Fruit fly (Drosophila melanogaster) whole organism, prepupa: Measurements from ENCODE around the gene Alh.

Source experiments
- Blimp-1 ChIP-seq: fragments of 200-800 bp; sonication (Bioruptor generic); optimal IDR thresholded peaks from 3 replicates; lab custom pipeline; 2017; ENCODE audit warnings: missing biosample characterization, missing genetic modification characterization, mild to moderate bottlenecking, moderate library complexity, missing genetic modification reagents
- CG10631 ChIP-seq: fragments of 200-800 bp; sonication (Bioruptor generic); optimal IDR thresholded peaks from 2 replicates; lab custom pipeline; 2016; ENCODE audit warnings: missing biosample characterization, missing genetic modification characterization
- CG10669 ChIP-seq: fragments of 200-800 bp; sonication (Bioruptor generic); optimal IDR thresholded peaks from 3 replicates; lab custom pipeline; 2018; ENCODE audit warnings: missing biosample characterization, mild to moderate bottlenecking, missing genetic modification characterization, moderate library complexity
- CG11762 ChIP-seq: fragments of 200-800 bp; sonication (Bioruptor generic); optimal IDR thresholded peaks from 3 replicates; lab custom pipeline; 2016; ENCODE audit warnings: missing biosample characterization, missing genetic modification characterization; ENCODE audit not compliant: insufficient read depth
- CG11902 ChIP-seq: fragments of 200-800 bp; sonication (Bioruptor generic); optimal IDR thresholded peaks from 3 replicates; lab custom pipeline; 2016; ENCODE audit warnings: missing biosample characterization, missing genetic modification characterization
- CG15336 ChIP-seq: fragments of 200-800 bp; sonication (Bioruptor generic); IDR thresholded peaks from 2 replicates; pipeline ENCODE4 v1.3.6; 2022; ENCODE audit warnings: missing biosample characterization, missing genetic modification characterization
- CG3032 ChIP-seq: fragments of 200-800 bp; optimal IDR thresholded peaks from 2 replicates; lab custom pipeline; 2019; ENCODE audit warnings: missing biosample characterization, mild to moderate bottlenecking, missing genetic modification characterization, moderate library complexity
- CG34406 ChIP-seq: fragments of 200-800 bp; sonication (Bioruptor generic); optimal IDR thresholded peaks from 3 replicates; lab custom pipeline; 2016; ENCODE audit warnings: missing biosample characterization, missing genetic modification characterization
- CG3919 ChIP-seq: fragments of 200-800 bp; sonication (Bioruptor generic); optimal IDR thresholded peaks from 3 replicates; lab custom pipeline; 2016; ENCODE audit warnings: missing biosample characterization, missing genetic modification characterization
- CG4318 ChIP-seq: fragments of 200-800 bp; sonication (Bioruptor generic); optimal IDR thresholded peaks from 3 replicates; lab custom pipeline; 2017; ENCODE audit warnings: missing biosample characterization, mild to moderate bottlenecking, missing genetic modification characterization
- CG6163 ChIP-seq: fragments of 200-800 bp; sonication (Bioruptor generic); IDR thresholded peaks from 3 replicates; pipeline ENCODE4 v1.3.6; 2022; ENCODE audit warnings: missing biosample characterization, missing genetic modification characterization
- CG6276 ChIP-seq: fragments of 200-800 bp; sonication (Bioruptor generic); optimal IDR thresholded peaks from 2 replicates; lab custom pipeline; 2017; ENCODE audit warnings: missing biosample characterization, mild to moderate bottlenecking, missing genetic modification characterization
- CG6808 ChIP-seq: fragments of 200-800 bp; sonication (Bioruptor generic); optimal IDR thresholded peaks from 3 replicates; lab custom pipeline; 2017; ENCODE audit warnings: missing biosample characterization, missing genetic modification characterization, mild to moderate bottlenecking, moderate library complexity, missing genetic modification reagents
- CG6854 ChIP-seq: fragments of 200-800 bp; sonication (Bioruptor generic); optimal IDR thresholded peaks from 2 replicates; lab custom pipeline; 2017; ENCODE audit warnings: missing biosample characterization, mild to moderate bottlenecking, missing genetic modification characterization
- CG8119 ChIP-seq: fragments of 200-800 bp; sonication (Bioruptor generic); IDR thresholded peaks from 3 replicates; pipeline ENCODE4 v1.3.6; 2022; ENCODE audit warnings: missing biosample characterization, missing genetic modification characterization
- CG8632 ChIP-seq: fragments of 200-800 bp; sonication (Bioruptor generic); optimal IDR thresholded peaks from 3 replicates; lab custom pipeline; 2016; ENCODE audit warnings: missing biosample characterization, missing genetic modification characterization
- CG9139 ChIP-seq: fragments of 200-800 bp; sonication (Bioruptor generic); optimal IDR thresholded peaks from 3 replicates; lab custom pipeline; 2017; ENCODE audit warnings: missing biosample characterization, mild to moderate bottlenecking, missing genetic modification characterization
- Eip75B ChIP-seq: fragments of 200-800 bp; sonication (Bioruptor generic); optimal IDR thresholded peaks from 3 replicates; lab custom pipeline; 2016; ENCODE audit warnings: missing biosample characterization, missing genetic modification characterization
- Eip78C ChIP-seq: fragments of 200-800 bp; sonication (Bioruptor generic); peaks from one replicate; lab custom pipeline; 2016; ENCODE audit warnings: missing biosample characterization, missing genetic modification characterization
- Eip93F ChIP-seq: fragments of 200-800 bp; sonication (Bioruptor generic); optimal IDR thresholded peaks from 2 replicates; lab custom pipeline; 2016; ENCODE audit warnings: missing biosample characterization, mild to moderate bottlenecking, missing genetic modification characterization
- Gug ChIP-seq: fragments of 200-800 bp; sonication (Bioruptor generic); IDR thresholded peaks from 2 replicates; pipeline ENCODE4 v1.3.6; 2022; ENCODE audit warnings: missing biosample characterization, missing genetic modification characterization
- Hr38 ChIP-seq: sonication (Bioruptor generic); optimal IDR thresholded peaks from 2 replicates; lab custom pipeline; 2016; ENCODE audit warnings: missing biosample characterization, missing genetic modification characterization
- Hr39 ChIP-seq: fragments of 200-800 bp; sonication (Bioruptor generic); optimal IDR thresholded peaks from 2 replicates; lab custom pipeline; 2016; ENCODE audit warnings: missing biosample characterization, missing genetic modification characterization
- Hr4 ChIP-seq: fragments of 200-800 bp; sonication (Bioruptor generic); optimal IDR thresholded peaks from 3 replicates; lab custom pipeline; 2016; ENCODE audit warnings: missing biosample characterization, missing genetic modification characterization
- Lpt ChIP-seq: fragments of 200-800 bp; sonication (Bioruptor generic); optimal IDR thresholded peaks from 3 replicates; lab custom pipeline; 2016; ENCODE audit warnings: missing biosample characterization, missing genetic modification characterization
- Met ChIP-seq: fragments of 200-800 bp; sonication (Bioruptor generic); optimal IDR thresholded peaks from 3 replicates; lab custom pipeline; 2016; ENCODE audit warnings: missing biosample characterization, missing genetic modification characterization
- Smox ChIP-seq: fragments of 200-800 bp; sonication (Bioruptor generic); optimal IDR thresholded peaks from 3 replicates; lab custom pipeline; 2016; ENCODE audit warnings: missing biosample characterization, missing genetic modification characterization
- Sox102F ChIP-seq: fragments of 200-800 bp; sonication (Bioruptor generic); optimal IDR thresholded peaks from 2 replicates; lab custom pipeline; 2016; ENCODE audit warnings: missing biosample characterization, mild to moderate bottlenecking, missing genetic modification characterization
- acj6 ChIP-seq: fragments of 200-800 bp; sonication (Bioruptor generic); optimal IDR thresholded peaks from 3 replicates; lab custom pipeline; 2016; ENCODE audit warnings: missing biosample characterization, missing genetic modification characterization
- dsx ChIP-seq: fragments of 200-800 bp; optimal IDR thresholded peaks from 3 replicates; lab custom pipeline; 2019; ENCODE audit warnings: missing biosample characterization, mild to moderate bottlenecking, missing genetic modification characterization, moderate library complexity; ENCODE audit not compliant: poor library complexity, severe bottlenecking
- eg ChIP-seq: fragments of 200-800 bp; sonication (Bioruptor generic); IDR thresholded peaks from 3 replicates; pipeline ENCODE4 v1.3.6; 2022; ENCODE audit warnings: missing biosample characterization, missing genetic modification characterization
- esn ChIP-seq: fragments of 200-800 bp; sonication (Bioruptor generic); optimal IDR thresholded peaks from 2 replicates; lab custom pipeline; 2016; ENCODE audit warnings: missing biosample characterization, mild to moderate bottlenecking, missing genetic modification characterization, moderate library complexity
- fd59A ChIP-seq: fragments of 200-800 bp; sonication (Bioruptor generic); optimal IDR thresholded peaks from 2 replicates; lab custom pipeline; 2017; ENCODE audit warnings: missing biosample characterization, mild to moderate bottlenecking, missing genetic modification characterization, missing genetic modification reagents
- fd85E ChIP-seq: fragments of 200-800 bp; sonication (Bioruptor generic); optimal IDR thresholded peaks from 3 replicates; lab custom pipeline; 2016; ENCODE audit warnings: missing biosample characterization, missing genetic modification characterization
- lz ChIP-seq: fragments of 200-800 bp; sonication (Bioruptor generic); optimal IDR thresholded peaks from 3 replicates; lab custom pipeline; 2016; ENCODE audit warnings: missing biosample characterization, missing genetic modification characterization
- net ChIP-seq: fragments of 200-800 bp; sonication (Bioruptor generic); optimal IDR thresholded peaks from 3 replicates; lab custom pipeline; 2016; ENCODE audit warnings: missing biosample characterization, missing genetic modification characterization
- pdm3 ChIP-seq: fragments of 200-800 bp; sonication (Bioruptor generic); optimal IDR thresholded peaks from 3 replicates; lab custom pipeline; 2016; ENCODE audit warnings: missing biosample characterization, missing genetic modification characterization
- spab ChIP-seq: fragments of 200-800 bp; sonication (Bioruptor generic); optimal IDR thresholded peaks from 2 replicates; lab custom pipeline; 2017; ENCODE audit warnings: missing biosample characterization, mild to moderate bottlenecking, missing genetic modification characterization, missing genetic modification reagents
- ss ChIP-seq, 2 experiments: fragments of 200-800 bp; sonication (Bioruptor generic); optimal IDR thresholded peaks; 2 replicates in 1 of 2; 3 replicates in 1 of 2; lab custom pipeline; 2017 to 2018; ENCODE audit warnings: mild to moderate bottlenecking in 2 of 2, missing biosample characterization in 2 of 2, missing genetic modification characterization in 2 of 2, moderate library complexity in 1 of 2
- svp ChIP-seq: fragments of 200-800 bp; sonication (Bioruptor generic); peaks from one replicate; lab custom pipeline; 2016; ENCODE audit warnings: missing biosample characterization, missing genetic modification characterization
- topi ChIP-seq: fragments of 200-800 bp; sonication (Bioruptor generic); optimal IDR thresholded peaks from 3 replicates; lab custom pipeline; 2016; ENCODE audit warnings: missing biosample characterization, missing genetic modification characterization

Alh gene

DNA sequence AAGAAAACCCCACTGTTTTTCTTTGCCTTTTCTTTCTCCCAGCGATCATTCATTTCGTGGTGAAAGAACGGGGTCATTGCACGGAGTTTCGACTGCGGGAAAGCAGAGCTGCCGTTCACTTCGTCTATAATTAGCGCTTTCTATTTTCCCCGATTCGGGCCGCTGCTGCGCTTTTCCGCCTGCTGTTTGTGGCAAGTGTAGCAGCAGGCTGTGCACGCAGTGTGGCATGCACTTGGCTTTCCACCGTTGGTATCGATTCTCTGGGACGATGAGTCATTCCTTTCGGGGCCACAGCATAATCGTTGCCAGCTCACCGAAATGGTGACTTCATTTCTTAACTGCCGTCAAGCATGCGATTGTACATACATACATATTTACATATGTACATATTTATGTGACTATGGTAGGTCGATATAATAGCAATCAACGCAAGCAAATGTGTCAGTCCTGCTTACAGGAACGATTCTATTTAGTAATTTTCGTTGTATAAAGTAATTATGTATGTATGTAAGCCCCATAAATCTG lies 35.1 kb downstream of the Alh start:
- TF ChIP-seq ss (GFP tag; optimal IDR thresholded peaks at IDR 0.05; lab: Kevin White, UChicago) (peak; percentile 3 to 87), Eip78C (GFP tag; lab: Kevin White, UChicago) (peak; percentile 58), Smox (no peak), CG8119 (GFP tag; lab: Robert Waterston, UW) (0 out of 3 replicates have a peak, but pooled peaks have one; percentile 12), Sox102F (GFP tag; lab: Kevin White, UChicago) (no peak), fd85E (GFP tag; lab: Kevin White, UChicago) (no peak), eg (GFP tag; lab: Robert Waterston, UW) (peak; percentile 47; the same call in 2 of the 3 replicates), esn (GFP tag; lab: Kevin White, UChicago) (no peak), CG4318 (GFP tag; lab: Kevin White, UChicago) (no peak), CG6854 (GFP tag; lab: Kevin White, UChicago) (no peak), svp (peak; percentile 57), Hr4 (GFP tag; lab: Kevin White, UChicago) (no peak), Gug (GFP tag; lab: Robert Waterston, UW) (no peak), Eip75B (GFP tag; lab: Kevin White, UChicago) (no peak), dsx (GFP tag; lab: Kevin White, UChicago) (no peak), Lpt (GFP tag; lab: Kevin White, UChicago) (peak; percentile 21), CG15336 (GFP tag; lab: Robert Waterston, UW) (peak; percentile 5; the same call in 1 of the 2 replicates)

DNA sequence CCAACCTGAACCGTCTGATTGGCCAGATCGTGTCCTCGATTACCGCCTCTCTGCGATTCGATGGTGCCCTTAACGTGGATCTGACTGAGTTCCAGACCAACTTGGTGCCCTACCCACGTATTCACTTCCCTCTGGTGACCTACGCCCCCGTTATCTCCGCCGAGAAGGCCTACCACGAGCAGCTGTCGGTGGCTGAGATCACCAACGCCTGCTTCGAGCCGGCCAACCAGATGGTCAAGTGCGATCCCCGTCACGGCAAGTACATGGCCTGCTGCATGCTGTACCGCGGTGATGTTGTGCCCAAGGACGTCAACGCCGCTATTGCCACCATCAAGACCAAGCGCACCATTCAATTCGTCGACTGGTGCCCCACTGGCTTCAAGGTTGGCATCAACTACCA lies 36.1 kb downstream of the Alh start:
- TF ChIP-seq acj6 (no peak), svp (peak; percentile 79)

dm6 chr3R:7087201-7087505 lies 36.8 kb downstream of the Alh start:
- no peak for TF ChIP-seq CG6163 (GFP tag; lab: Robert Waterston, UW)
- TF ChIP-seq svp = no peak
- TF ChIP-seq CG3032 (tag; lab: Kevin White, UChicago) = no peak
- no peak for TF ChIP-seq net (GFP tag; lab: Kevin White, UChicago)
- TF ChIP-seq CG6276 (GFP tag; lab: Kevin White, UChicago) = no peak
- TF ChIP-seq esn (GFP tag; lab: Kevin White, UChicago) = no peak
- no peak for TF ChIP-seq CG10631 (GFP tag; lab: Kevin White, UChicago)
- no peak for TF ChIP-seq CG34406
- no peak for TF ChIP-seq Hr38 (GFP tag; lab: Kevin White, UChicago)
- TF ChIP-seq dsx (GFP tag; lab: Kevin White, UChicago) = no peak
- no peak for TF ChIP-seq topi
- no peak for TF ChIP-seq pdm3 (GFP tag; lab: Kevin White, UChicago)
- TF ChIP-seq lz = no peak
- no peak for TF ChIP-seq acj6
- no peak for TF ChIP-seq Eip93F (GFP tag; lab: Kevin White, UChicago)
- TF ChIP-seq ss (GFP tag; optimal IDR thresholded peaks at IDR 0.05; lab: Kevin White, UChicago) = no peak
- no peak for TF ChIP-seq eg (GFP tag; lab: Robert Waterston, UW)
- no peak for TF ChIP-seq CG9139 (GFP tag; lab: Kevin White, UChicago)
- TF ChIP-seq Met (GFP tag; lab: Kevin White, UChicago) = no peak
- TF ChIP-seq, all 60 proteins: peak for 0

dm6 chr3R:7086377-7087200 lies 37.4 kb downstream of the Alh start, which contains the start of gene alphaTub84B:
Gene alphaTub84B, plus strand, starts transcription at chr3R:7086599.
- peak; percentile 38 for TF ChIP-seq spab
- peak; percentile 38 for TF ChIP-seq CG10669 (GFP tag; lab: Kevin White, UChicago)
- peak; percentile 72; the same call in 2 of the 3 replicates for TF ChIP-seq eg (GFP tag; lab: Robert Waterston, UW)
- no peak for TF ChIP-seq Blimp-1
- TF ChIP-seq CG3919 (GFP tag; lab: Kevin White, UChicago) = peak; percentile 68
- TF ChIP-seq CG11762 (GFP tag; lab: Kevin White, UChicago) = no peak
- peak; percentile 53 for TF ChIP-seq dsx (GFP tag; lab: Kevin White, UChicago)
- TF ChIP-seq Hr38 (GFP tag; lab: Kevin White, UChicago) = no peak
- peak; percentile 71; the same call in 2 of the 3 replicates for TF ChIP-seq CG6163 (GFP tag; lab: Robert Waterston, UW)
- peak; percentile 21 for TF ChIP-seq fd59A
- peak; percentile 12 for TF ChIP-seq Hr39 (GFP tag; lab: Kevin White, UChicago)
- no peak for TF ChIP-seq CG34406
- no peak for TF ChIP-seq CG8632 (GFP tag; lab: Kevin White, UChicago)
- no peak for TF ChIP-seq Eip93F (GFP tag; lab: Kevin White, UChicago)
- TF ChIP-seq Met (GFP tag; lab: Kevin White, UChicago) = peak; percentile 68
- peak; percentile 31; the same call in 1 of the 2 replicates for TF ChIP-seq CG15336 (GFP tag; lab: Robert Waterston, UW)
- TF ChIP-seq CG11902 (GFP tag; lab: Kevin White, UChicago) = no peak
- TF ChIP-seq Lpt (GFP tag; lab: Kevin White, UChicago) = peak; percentile 32
- peak; percentile 59 for TF ChIP-seq CG6808 (GFP tag; lab: Kevin White, UChicago)
- TF ChIP-seq CG9139 (GFP tag; lab: Kevin White, UChicago) = peak; percentile 56
- peak; percentile 76 for TF ChIP-seq esn (GFP tag; lab: Kevin White, UChicago)
- peak; percentile 31 for TF ChIP-seq lz
- TF ChIP-seq Gug (GFP tag; lab: Robert Waterston, UW) = no peak
